Worm (Caenorhabditis elegans) whole organism, L4 larva: ENCODE measurements around the gene C15B12.2.

Source experiments
- F26F4.8 ChIP-seq: fragments of 200-800 bp; sonication (Bioruptor generic); conservative IDR thresholded peaks from 2 replicates; pipeline ENCODE4 v1.3.6; 2022; ENCODE audit warnings: missing genetic modification characterization, missing compliant biosample characterization
- Y48G9A.11 ChIP-seq: fragments of 200-800 bp; sonication (Bioruptor generic); IDR thresholded peaks from 2 replicates; pipeline ENCODE4 v1.3.6; 2022; ENCODE audit warnings: missing genetic modification reagents, missing genetic modification characterization, missing compliant biosample characterization
- Y5F2A.4 ChIP-seq: fragments of 200-800 bp; sonication (Bioruptor generic); optimal IDR thresholded peaks from 2 replicates; lab custom pipeline; 2018; ENCODE audit warnings: mild to moderate bottlenecking, missing genetic modification characterization, missing compliant biosample characterization
- Y75B8A.6 ChIP-seq: fragments of 200-800 bp; sonication (Bioruptor generic); IDR thresholded peaks from 2 replicates; pipeline ENCODE4 v1.3.6; 2022; ENCODE audit warnings: missing genetic modification reagents, missing genetic modification characterization, missing compliant biosample characterization
- ceh-20 ChIP-seq: fragments of 200-800 bp; sonication (Bioruptor generic); IDR thresholded peaks from 2 replicates; pipeline ENCODE4 v1.3.6; 2022; ENCODE audit warnings: missing genetic modification reagents, missing genetic modification characterization, missing compliant biosample characterization
- daf-16 ChIP-seq, 3 experiments: sonication (generic microtip); optimal IDR thresholded peaks; 2 replicates each; lab custom pipeline; 2016 to 2017; ENCODE audit warnings: missing genetic modification characterization in 3 of 3, missing genetic modification reagents in 3 of 3, mild to moderate bottlenecking in 2 of 3, missing compliant biosample characterization in 2 of 3, missing biosample characterization in 1 of 3, moderate library complexity in 1 of 3
- dmd-6 ChIP-seq: fragments of 200-800 bp; sonication (Bioruptor generic); IDR thresholded peaks from 2 replicates; pipeline ENCODE4 v1.3.6; 2022; ENCODE audit warnings: missing genetic modification reagents, missing genetic modification characterization, missing compliant biosample characterization
- dmd-9 ChIP-seq: fragments of 200-800 bp; sonication (Bioruptor generic); IDR thresholded peaks from 2 replicates; pipeline ENCODE4 v1.3.6; 2022; ENCODE audit warnings: missing genetic modification reagents, missing genetic modification characterization, missing compliant biosample characterization
- dpl-1 ChIP-seq: fragments of 150-350 bp; optimal IDR thresholded peaks from 2 replicates; lab custom pipeline; 2014; ENCODE audit warnings: missing biosample characterization, missing genetic modification reagents, missing genetic modification characterization
- dve-1 ChIP-seq: sonication (generic microtip); optimal IDR thresholded peaks from 2 replicates; lab custom pipeline; 2017; ENCODE audit warnings: antibody characterized with exemption, mild to moderate bottlenecking, missing genetic modification characterization, missing compliant biosample characterization; ENCODE audit not compliant: insufficient read depth
- gei-8 ChIP-seq: fragments of 200-800 bp; sonication (Bioruptor generic); optimal IDR thresholded peaks from 2 replicates; lab custom pipeline; 2018; ENCODE audit warnings: mild to moderate bottlenecking, missing genetic modification characterization, missing compliant biosample characterization
- hlh-11 ChIP-seq: fragments of 200-800 bp; sonication (Bioruptor generic); optimal IDR thresholded peaks from 2 replicates; lab custom pipeline; 2018; ENCODE audit warnings: mild to moderate bottlenecking, missing genetic modification characterization, missing compliant biosample characterization
- lin-1 ChIP-seq: fragments of 200-800 bp; sonication (Bioruptor generic); IDR thresholded peaks from 2 replicates; pipeline ENCODE4 v1.3.6; 2022; ENCODE audit warnings: missing genetic modification reagents, missing genetic modification characterization, missing compliant biosample characterization
- lin-39 ChIP-seq: fragments of 150-350 bp; optimal IDR thresholded peaks from 2 replicates; lab custom pipeline; 2014; ENCODE audit warnings: missing biosample characterization, missing genetic modification reagents, missing genetic modification characterization
- madf-5 ChIP-seq, 2 experiments: fragments of 200-800 bp; sonication (Bioruptor generic); IDR thresholded peaks; 2 replicates each; pipeline ENCODE4 v1.3.6; 2022; ENCODE audit warnings: missing compliant biosample characterization in 2 of 2, missing genetic modification characterization in 2 of 2
- mdl-1 ChIP-seq, 2 experiments: fragments of 150-350 bp in 1 of 2; sonication (generic microtip) in 1 of 2; optimal IDR thresholded peaks; 2 replicates each; lab custom pipeline; 2014 to 2017; ENCODE audit warnings: missing biosample characterization in 2 of 2, missing genetic modification characterization in 2 of 2
- mxl-3 ChIP-seq: fragments of 200-800 bp; sonication (Bioruptor generic); optimal IDR thresholded peaks from 2 replicates; lab custom pipeline; 2018; ENCODE audit warnings: mild to moderate bottlenecking, missing genetic modification characterization, missing compliant biosample characterization
- nhr-10 ChIP-seq: fragments of 150-350 bp; optimal IDR thresholded peaks from 2 replicates; lab custom pipeline; 2014; ENCODE audit warnings: missing biosample characterization, missing genetic modification characterization
- nhr-102 ChIP-seq: sonication (generic microtip); optimal IDR thresholded peaks from 2 replicates; lab custom pipeline; 2016; ENCODE audit warnings: mild to moderate bottlenecking, missing genetic modification characterization, moderate library complexity, missing compliant biosample characterization
- nhr-237 ChIP-seq: sonication (generic microtip); optimal IDR thresholded peaks from 2 replicates; lab custom pipeline; 2017; ENCODE audit warnings: missing biosample characterization, missing genetic modification characterization
- nhr-28 ChIP-seq: fragments of 150-350 bp; optimal IDR thresholded peaks from 2 replicates; lab custom pipeline; 2014; ENCODE audit warnings: missing biosample characterization, missing genetic modification characterization
- nhr-41 ChIP-seq: fragments of 200-800 bp; sonication (Bioruptor generic); IDR thresholded peaks from 2 replicates; pipeline ENCODE4 v1.3.6; 2022; ENCODE audit warnings: missing genetic modification reagents, missing genetic modification characterization, missing compliant biosample characterization
- nhr-48 ChIP-seq: sonication (generic microtip); optimal IDR thresholded peaks from 2 replicates; lab custom pipeline; 2016; ENCODE audit warnings: mild to moderate bottlenecking, missing genetic modification characterization, missing compliant biosample characterization
- nhr-6 ChIP-seq: fragments of 150-350 bp; optimal IDR thresholded peaks from 2 replicates; lab custom pipeline; 2014; ENCODE audit warnings: missing biosample characterization, missing genetic modification characterization
- nhr-77 ChIP-seq: fragments of 150-350 bp; optimal IDR thresholded peaks from 2 replicates; lab custom pipeline; 2014; ENCODE audit warnings: missing biosample characterization, missing genetic modification characterization
- pha-4 ChIP-seq, 2 experiments: fragments of 150-350 bp in 1 of 2; fragments of 200-800 bp in 1 of 2; sonication (Bioruptor generic) in 1 of 2; IDR thresholded peaks in 1 of 2; optimal IDR thresholded peaks in 1 of 2; 2 replicates each; pipeline versions ENCODE4 v1.3.6 to Lab custom; 2014 to 2022; ENCODE audit warnings: missing genetic modification characterization in 2 of 2, missing genetic modification reagents in 2 of 2, missing biosample characterization in 1 of 2, missing compliant biosample characterization in 1 of 2
- php-3 ChIP-seq: fragments of 200-800 bp; sonication (Bioruptor generic); IDR thresholded peaks from 2 replicates; pipeline ENCODE4 v1.3.6; 2022; ENCODE audit warnings: missing genetic modification reagents, missing genetic modification characterization, missing compliant biosample characterization
- pqm-1 ChIP-seq: sonication (generic microtip); optimal IDR thresholded peaks from 2 replicates; lab custom pipeline; 2017; ENCODE audit warnings: missing biosample characterization, missing genetic modification characterization
- tra-1 ChIP-seq: fragments of 200-800 bp; sonication (Bioruptor generic); IDR thresholded peaks from 2 replicates; pipeline ENCODE4 v1.3.6; 2022; ENCODE audit warnings: missing genetic modification reagents, missing genetic modification characterization, missing compliant biosample characterization
- unc-39 ChIP-seq: sonication (generic microtip); optimal IDR thresholded peaks from 2 replicates; lab custom pipeline; 2017; ENCODE audit warnings: missing biosample characterization, missing genetic modification characterization
- unc-62 ChIP-seq, 3 experiments: fragments of 150-350 bp in 1 of 3; sonication (generic microtip); optimal IDR thresholded peaks in 2 of 3; peaks in 1 of 3; 1 replicate in 1 of 3; 2 replicates in 2 of 3; lab custom pipeline; 2014 to 2017; ENCODE audit warnings: missing biosample characterization in 3 of 3, missing genetic modification characterization in 3 of 3, missing genetic modification reagents in 3 of 3, missing genotype in 1 of 3
- zag-1 ChIP-seq: fragments of 150-350 bp; optimal IDR thresholded peaks from 2 replicates; lab custom pipeline; 2014; ENCODE audit warnings: missing biosample characterization, missing genetic modification characterization
- ztf-7 ChIP-seq: fragments of 150-350 bp; optimal IDR thresholded peaks from 2 replicates; lab custom pipeline; 2014; ENCODE audit warnings: missing biosample characterization, missing genetic modification characterization

C15B12.2 gene

ce11 chrX:6448866-6449400 is 14.3 kb upstream of the C15B12.2 start, which contains the start of gene fah-1 (continued):
- TF ChIP-seq mdl-1 (tag; optimal IDR thresholded peaks at IDR 0.05; lab: Kevin White, UChicago), result peak in 1 of 2 experiments; percentile 57

- TF ChIP-seq Y48G9A.11 (no peak), unc-62 (GFP tag; optimal IDR thresholded peaks at IDR 0.05 in 1 of 2; lab: Kevin White, UChicago) (peak in 1 of 2 experiments; percentile 13), unc-62 (tag; optimal IDR thresholded peaks at IDR 0.05; lab: Kevin White, UChicago) (no peak)
These were observed 12.2 kb upstream of the C15B12.2 start, which contains the start of the genes grl-6 and K10C2.6 for ce11 chrX:6450839-6451491. Gene grl-6, minus strand, starts transcription at chrX:6450939. Gene K10C2.6, plus strand, starts transcription at chrX:6451441.

ce11 chrX:6455157-6455556 is 8.1 kb upstream of the C15B12.2 start, which contains the start of gene nas-33:
Gene nas-33, minus strand, starts transcription at chrX:6455257.
- TF ChIP-seq nhr-237 (no peak), dpl-1 (no peak), Y5F2A.4 (GFP tag; lab: Kevin White, UChicago) (no peak), unc-39 (tag; lab: Kevin White, UChicago) (no peak), F26F4.8 (no peak), mxl-3 (GFP tag; lab: Kevin White, UChicago) (no peak), Y75B8A.6 (GFP tag; lab: Robert Waterston, UW) (no peak), lin-39 (tag; lab: Kevin White, UChicago) (no peak), nhr-28 (tag; lab: Kevin White, UChicago) (no peak), zag-1 (no peak)
- TF ChIP-seq, all 104 proteins: peak for 0

ce11 chrX:6456567-6456966 is 6.6 kb upstream of the C15B12.2 start, which contains the start of gene pept-1:
Gene pept-1, plus strand, starts transcription at chrX:6456872.
- TF ChIP-seq nhr-77 (tag; lab: Kevin White, UChicago) (peak; percentile 30), ztf-7 (no peak), gei-8 (GFP tag; lab: Kevin White, UChicago) (peak; percentile 47), nhr-6 (peak; percentile 40), dmd-9 (no peak), mxl-3 (GFP tag; lab: Kevin White, UChicago) (peak; percentile 17), pha-4 (GFP tag; IDR thresholded peaks at IDR 0.05; lab: Robert Waterston, UW) (peak; percentile 45; the same call in 1 of the 2 replicates), pha-4 (tag; optimal IDR thresholded peaks at IDR 0.05; lab: Kevin White, UChicago) (no peak), nhr-48 (tag; lab: Kevin White, UChicago) (peak; percentile 45), nhr-41 (GFP tag; lab: Robert Waterston, UW) (0 out of 2 replicates have a peak, but pooled peaks have one; percentile 16), hlh-11 (tag; lab: Kevin White, UChicago) (peak; percentile 91), nhr-102 (peak; percentile 9), dve-1 (tag; lab: Kevin White, UChicago) (peak; percentile 73), mdl-1 (tag; optimal IDR thresholded peaks at IDR 0.05; lab: Kevin White, UChicago) (no peak), zag-1 (no peak), nhr-28 (tag; lab: Kevin White, UChicago) (peak; percentile 60), php-3 (GFP tag; lab: Robert Waterston, UW) (peak; percentile 73), ceh-20 (GFP tag; lab: Robert Waterston, UW) (0 out of 2 replicates have a peak, but pooled peaks have one; percentile 13), dmd-6 (peak; percentile 88), tra-1 (peak; percentile 76), madf-5 (GFP tag; IDR thresholded peaks at IDR 0.05; lab: Robert Waterston, UW) (no peak), nhr-10 (tag; lab: Kevin White, UChicago) (no peak), daf-16 (GFP tag; optimal IDR thresholded peaks at IDR 0.05; lab: Kevin White, UChicago) (no peak), daf-16 (tag; optimal IDR thresholded peaks at IDR 0.05; lab: Kevin White, UChicago) (peak; percentile 58), pqm-1 (tag; lab: Kevin White, UChicago) (peak; percentile 95), lin-1 (peak; percentile 23; the same call in 1 of the 2 replicates)
